Fruit fly (Drosophila melanogaster): Measurements from ENCODE around the gene CG8312.

CG8312 gene

dm6 chr3R:9590952-9591532, at the start of gene CG8312, which contains the start of gene bocks:
CG8312 (plus strand) TSS chr3R:9591309.
bocks (minus strand) TSS chr3R:9591002.
- TF ChIP-seq CG8478 (optimal IDR thresholded peaks at IDR 0.05) (no peak), CTCF (optimal IDR thresholded peaks at IDR 0.05) (peak; percentile 4 to 35)

dm6 chr3R:9543495-9544180, 47.5 kb upstream of the CG8312 start:
- TF ChIP-seq CG8478 (optimal IDR thresholded peaks at IDR 0.05) (no peak), CTCF (optimal IDR thresholded peaks at IDR 0.05) (no peak)

- TF ChIP-seq CG8478 (optimal IDR thresholded peaks at IDR 0.05) (no peak), CTCF (optimal IDR thresholded peaks at IDR 0.05) (no peak)
Measured at dm6 chr3R:9546808-9547381, 44.2 kb upstream of the CG8312 start.

- TF ChIP-seq CTCF (optimal IDR thresholded peaks at IDR 0.05) (no peak), CG8478 (optimal IDR thresholded peaks at IDR 0.05) (no peak)
Measured at dm6 chr3R:9548769-9549168, 42.3 kb upstream of the CG8312 start.

- TF ChIP-seq CTCF (optimal IDR thresholded peaks at IDR 0.05) (no peak), CG8478 (optimal IDR thresholded peaks at IDR 0.05) (no peak)
Measured at dm6 chr3R:9550265-9551012, 40.7 kb upstream of the CG8312 start.

dm6 chr3R:9551013-9551658, 40.0 kb upstream of the CG8312 start:
- no peak for TF ChIP-seq CTCF (optimal IDR thresholded peaks at IDR 0.05)
- TF ChIP-seq CG8478 (optimal IDR thresholded peaks at IDR 0.05) = no peak

- TF ChIP-seq CG8478 (optimal IDR thresholded peaks at IDR 0.05) (no peak), CTCF (optimal IDR thresholded peaks at IDR 0.05) (no peak)
Measured at dm6 chr3R:9551659-9552435, 39.3 kb upstream of the CG8312 start, which contains the start of the genes mura and RnpS1. mura (minus strand) TSS chr3R:9551806. RnpS1 (plus strand) TSS chr3R:9552034.

dm6 chr3R:9555334-9555974, 35.7 kb upstream of the CG8312 start, which contains the start of the genes CG9386 and BckdhA:
CG9386 (minus strand) TSS chr3R:9555408.
BckdhA (plus strand) TSS chr3R:9555785.
- no peak for TF ChIP-seq CG8478 (optimal IDR thresholded peaks at IDR 0.05)
- no peak for TF ChIP-seq CTCF (optimal IDR thresholded peaks at IDR 0.05)

dm6 chr3R:9559413-9560014, 31.6 kb upstream of the CG8312 start, which contains the start of the genes AP-1mu and MBD-like:
AP-1mu (minus strand) TSS chr3R:9559525.
MBD-like (plus strand) TSS chr3R:9559760.
- TF ChIP-seq CG8478 (optimal IDR thresholded peaks at IDR 0.05) (no peak), CTCF (optimal IDR thresholded peaks at IDR 0.05) (no peak)

dm6 chr3R:9561121-9561520, 30.0 kb upstream of the CG8312 start:
- TF ChIP-seq CTCF (optimal IDR thresholded peaks at IDR 0.05) (no peak), CG8478 (optimal IDR thresholded peaks at IDR 0.05) (no peak)

dm6 chr3R:9563240-9563992, 27.7 kb upstream of the CG8312 start, which contains the start of the genes CG9393 and Vps45:
CG9393 (minus strand) TSS chr3R:9563673.
Vps45 (plus strand) TSS chr3R:9563924.
- TF ChIP-seq CTCF (optimal IDR thresholded peaks at IDR 0.05) (peak in 1 of 2 experiments; percentile 13), CG8478 (optimal IDR thresholded peaks at IDR 0.05) (no peak)

dm6 chr3R:9565895-9566294, 25.2 kb upstream of the CG8312 start, which contains the start of gene CG16789:
CG16789 (plus strand) TSS chr3R:9566195.
- no peak for TF ChIP-seq CTCF (optimal IDR thresholded peaks at IDR 0.05)
- TF ChIP-seq CG8478 (optimal IDR thresholded peaks at IDR 0.05) = no peak

All from S2 (cell line).